Fruit fly (Drosophila melanogaster): ENCODE measurements around the gene CG7255.

DNA sequence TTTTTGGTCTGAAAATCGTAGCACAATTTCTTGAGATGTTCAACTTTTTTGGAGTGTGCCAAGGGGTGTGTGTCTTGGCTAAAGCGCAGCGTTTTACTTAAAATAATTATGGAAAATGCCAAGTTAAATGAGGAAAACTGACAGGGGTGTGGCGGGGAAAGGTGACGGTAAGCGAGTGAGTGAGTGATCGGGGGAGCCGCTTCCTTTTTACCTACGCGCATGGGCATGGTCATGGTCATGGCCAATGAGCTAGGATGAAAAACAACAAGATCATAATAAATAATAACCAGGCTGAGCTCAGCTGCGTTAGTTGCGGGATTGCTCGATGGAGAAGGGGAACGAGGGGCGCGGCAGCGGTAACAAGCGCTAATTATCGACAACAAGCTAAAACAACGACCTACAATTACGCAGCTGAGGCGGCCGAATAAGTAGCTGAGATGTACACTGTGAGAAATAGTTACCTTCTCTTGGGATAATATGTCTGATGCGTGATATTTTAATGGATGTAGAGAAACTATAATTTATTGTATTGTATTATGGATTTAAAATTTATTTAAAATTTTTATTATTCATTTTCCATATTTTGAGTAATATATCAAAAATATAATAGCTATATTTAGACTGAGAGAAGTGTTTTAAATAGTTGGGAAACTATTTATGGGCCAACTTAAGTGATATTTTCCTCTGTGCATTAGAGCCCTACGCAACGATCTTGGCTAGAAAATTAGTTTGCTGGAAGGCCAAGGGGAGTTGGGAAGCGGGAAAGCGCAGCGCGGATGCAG, 39.6 kb upstream of the CG7255 start:
- TF ChIP-seq EcR (GFP tag; optimal IDR thresholded peaks at IDR 0.05) (no peak), D1 (tag; optimal IDR thresholded peaks at IDR 0.05) (peak; percentile 71), CG14655 (GFP tag; optimal IDR thresholded peaks at IDR 0.05) (peak; percentile 93), CG12605 (GFP tag; IDR thresholded peaks at IDR 0.05) (no peak; the same call in 1 of the 2 replicates), CG17806 (tag; optimal IDR thresholded peaks at IDR 0.05) (peak; percentile 82), fd96Ca (GFP tag; IDR thresholded peaks at IDR 0.05) (no peak)
